Worm (Caenorhabditis elegans) whole organism, midembryonic: Measurements from ENCODE around the gene him-6.
A peak's percentile ranks its signal among the peaks of the same experiment; 100 is the strongest.

ENCODE experiments used
- cog-1 ChIP-seq: sonication (generic microtip); optimal IDR thresholded peaks from 2 replicates; lab custom pipeline; 2016; ENCODE audit warnings: missing genetic modification characterization, missing compliant biosample characterization
- flt-1 ChIP-seq: fragments of 200-800 bp; sonication (Bioruptor generic); IDR thresholded peaks from 2 replicates; pipeline ENCODE4 v1.3.6; 2022; ENCODE audit warnings: missing genetic modification characterization, missing compliant biosample characterization
- med-1 ChIP-seq: sonication (generic microtip); optimal IDR thresholded peaks from 2 replicates; lab custom pipeline; 2017; ENCODE audit warnings: missing genetic modification characterization, mild to moderate bottlenecking, missing compliant biosample characterization, antibody characterized with exemption, missing genetic modification reagents; ENCODE audit not compliant: insufficient read depth
- ref-1 ChIP-seq: fragments of 200-800 bp; sonication (Bioruptor generic); conservative IDR thresholded peaks from 2 replicates; pipeline ENCODE4 v1.3.6; 2022; ENCODE audit warnings: missing genetic modification reagents, missing genetic modification characterization, missing compliant biosample characterization
- tab-1 ChIP-seq: fragments of 200-800 bp; sonication (Bioruptor generic); IDR thresholded peaks from 2 replicates; pipeline ENCODE4 v1.3.6; 2022; ENCODE audit warnings: missing genetic modification characterization, missing compliant biosample characterization
- ztf-23 ChIP-seq: fragments of 200-800 bp; sonication (Bioruptor generic); IDR thresholded peaks from 2 replicates; pipeline ENCODE4 v1.3.6; 2022; ENCODE audit warnings: missing genetic modification reagents, missing genetic modification characterization, missing compliant biosample characterization

The him-6 gene

ce11 chrIV:12542011-12542410 lies 51.4 kb downstream of the him-6 start, which contains the start of gene ham-1:
Gene ham-1, plus strand, starts transcription at chrIV:12542183.
- TF ChIP-seq ref-1 (GFP tag; lab: Robert Waterston, UW) (no peak), flt-1 (GFP tag; lab: Robert Waterston, UW) (no peak), tab-1 (GFP tag; lab: Robert Waterston, UW) (no peak), ztf-23 (GFP tag; lab: Robert Waterston, UW) (no peak), cog-1 (tag; lab: Kevin White, UChicago) (no peak)

ce11 chrIV:12544624-12545023 lies 54.0 kb downstream of the him-6 start:
- TF ChIP-seq med-1 (no peak), flt-1 (GFP tag; lab: Robert Waterston, UW) (0 out of 2 replicates have a peak, but pooled peaks have one; percentile 43)
